Worm (Caenorhabditis elegans) whole organism, L4 larva: ENCODE measurements around the gene C36A4.4.
"Not testable (repeated sequence)": the region's sequence is repeated elsewhere in the genome, so short reads cannot be mapped to it uniquely, and the experiment has no call there.

Experiments used
- D1046.2 ChIP-seq: fragments of 200-800 bp; sonication (Bioruptor generic); IDR thresholded peaks from 2 replicates; pipeline ENCODE4 v1.3.6; 2022; ENCODE audit warnings: missing genetic modification characterization, missing compliant biosample characterization
- F44E2.7 ChIP-seq: fragments of 200-800 bp; sonication (Bioruptor generic); IDR thresholded peaks from 2 replicates; pipeline ENCODE4 v2.1.2; 2022; ENCODE audit warnings: missing genetic modification characterization, missing compliant biosample characterization
- T20F7.1 ChIP-seq: fragments of 200-800 bp; sonication (Bioruptor generic); optimal IDR thresholded peaks from 2 replicates; lab custom pipeline; 2018; ENCODE audit warnings: mild to moderate bottlenecking, missing genetic modification characterization, missing compliant biosample characterization
- T26A8.4 ChIP-seq: fragments of 200-800 bp; sonication (Bioruptor generic); IDR thresholded peaks from 2 replicates; pipeline ENCODE4 v1.3.6; 2022; ENCODE audit warnings: missing genetic modification characterization, missing compliant biosample characterization
- Y48G9A.11 ChIP-seq: fragments of 200-800 bp; sonication (Bioruptor generic); IDR thresholded peaks from 2 replicates; pipeline ENCODE4 v1.3.6; 2022; ENCODE audit warnings: missing genetic modification reagents, missing genetic modification characterization, missing compliant biosample characterization
- ZK337.2 ChIP-seq: fragments of 200-800 bp; sonication (Bioruptor generic); IDR thresholded peaks from 2 replicates; pipeline ENCODE4 v1.3.6; 2022; ENCODE audit warnings: missing genetic modification reagents, missing genetic modification characterization, missing compliant biosample characterization
- ceh-20 ChIP-seq: fragments of 200-800 bp; sonication (Bioruptor generic); IDR thresholded peaks from 2 replicates; pipeline ENCODE4 v1.3.6; 2022; ENCODE audit warnings: missing genetic modification reagents, missing genetic modification characterization, missing compliant biosample characterization
- ceh-28 ChIP-seq: fragments of 150-350 bp; optimal IDR thresholded peaks from 2 replicates; lab custom pipeline; 2014; ENCODE audit warnings: missing biosample characterization, missing genetic modification reagents, missing genetic modification characterization
- ceh-44 ChIP-seq: fragments of 200-800 bp; sonication (Bioruptor generic); IDR thresholded peaks from 2 replicates; pipeline ENCODE4 v1.3.6; 2022; ENCODE audit warnings: missing genetic modification reagents, missing genetic modification characterization, missing compliant biosample characterization
- ctbp-1 ChIP-seq: fragments of 200-800 bp; sonication (Bioruptor generic); IDR thresholded peaks from 2 replicates; pipeline ENCODE4 v1.3.6; 2022; ENCODE audit warnings: missing genetic modification reagents, missing genetic modification characterization, missing compliant biosample characterization
- daf-16 ChIP-seq, 3 experiments: sonication (generic microtip); optimal IDR thresholded peaks; 2 replicates each; lab custom pipeline; 2016 to 2017; ENCODE audit warnings: missing genetic modification characterization in 3 of 3, missing genetic modification reagents in 3 of 3, mild to moderate bottlenecking in 2 of 3, missing compliant biosample characterization in 2 of 3, missing biosample characterization in 1 of 3, moderate library complexity in 1 of 3
- daf-19 ChIP-seq: fragments of 200-800 bp; sonication (Bioruptor generic); conservative IDR thresholded peaks from 2 replicates; pipeline ENCODE4 v1.3.6; 2022; ENCODE audit warnings: missing genetic modification characterization, missing compliant biosample characterization
- dmd-6 ChIP-seq: fragments of 200-800 bp; sonication (Bioruptor generic); IDR thresholded peaks from 2 replicates; pipeline ENCODE4 v1.3.6; 2022; ENCODE audit warnings: missing genetic modification reagents, missing genetic modification characterization, missing compliant biosample characterization
- dmd-9 ChIP-seq: fragments of 200-800 bp; sonication (Bioruptor generic); IDR thresholded peaks from 2 replicates; pipeline ENCODE4 v1.3.6; 2022; ENCODE audit warnings: missing genetic modification reagents, missing genetic modification characterization, missing compliant biosample characterization
- dpl-1 ChIP-seq: fragments of 150-350 bp; optimal IDR thresholded peaks from 2 replicates; lab custom pipeline; 2014; ENCODE audit warnings: missing biosample characterization, missing genetic modification reagents, missing genetic modification characterization
- dve-1 ChIP-seq: sonication (generic microtip); optimal IDR thresholded peaks from 2 replicates; lab custom pipeline; 2017; ENCODE audit warnings: antibody characterized with exemption, mild to moderate bottlenecking, missing genetic modification characterization, missing compliant biosample characterization; ENCODE audit not compliant: insufficient read depth
- egl-43 ChIP-seq: fragments of 200-800 bp; sonication (Bioruptor generic); IDR thresholded peaks from 2 replicates; pipeline ENCODE4 v1.3.6; 2022; ENCODE audit warnings: missing genetic modification reagents, missing genetic modification characterization, missing compliant biosample characterization
- hif-1 ChIP-seq, 2 experiments: sonication (generic microtip); optimal IDR thresholded peaks; 2 replicates each; lab custom pipeline; 2016 to 2017; ENCODE audit warnings: missing compliant biosample characterization in 2 of 2, missing genetic modification characterization in 2 of 2, missing genetic modification reagents in 2 of 2, missing genotype in 2 of 2, mild to moderate bottlenecking in 1 of 2
- hlh-11 ChIP-seq: fragments of 200-800 bp; sonication (Bioruptor generic); optimal IDR thresholded peaks from 2 replicates; lab custom pipeline; 2018; ENCODE audit warnings: mild to moderate bottlenecking, missing genetic modification characterization, missing compliant biosample characterization
- hmg-1.1 ChIP-seq: fragments of 200-800 bp; sonication (Bioruptor generic); IDR thresholded peaks from 2 replicates; pipeline ENCODE4 v1.3.6; 2022; ENCODE audit warnings: missing genetic modification reagents, missing genetic modification characterization, missing compliant biosample characterization
- lim-7 ChIP-seq: fragments of 200-800 bp; sonication (Bioruptor generic); IDR thresholded peaks from 2 replicates; pipeline ENCODE4 v1.3.6; 2022; ENCODE audit warnings: missing genetic modification characterization, missing compliant biosample characterization
- lin-15B ChIP-seq: fragments of 150-350 bp; sonication (generic microtip); optimal IDR thresholded peaks from 3 replicates; lab custom pipeline; 2014; ENCODE audit warnings: missing biosample characterization, missing genetic modification characterization
- lin-29 ChIP-seq: fragments of 200-800 bp; sonication (Bioruptor generic); IDR thresholded peaks from 2 replicates; pipeline ENCODE4 v1.3.6; 2022; ENCODE audit warnings: missing genetic modification reagents, missing genetic modification characterization, missing compliant biosample characterization
- lin-38 ChIP-seq: fragments of 200-800 bp; sonication (Bioruptor generic); IDR thresholded peaks from 2 replicates; pipeline ENCODE4 v1.3.6; 2022; ENCODE audit warnings: missing genetic modification reagents, missing genetic modification characterization, missing compliant biosample characterization
- lsy-2 ChIP-seq, 2 experiments: fragments of 150-350 bp in 1 of 2; sonication (generic microtip) in 1 of 2; optimal IDR thresholded peaks; 2 replicates each; lab custom pipeline; 2014 to 2017; ENCODE audit warnings: missing biosample characterization in 2 of 2, missing genetic modification characterization in 2 of 2
- madf-5 ChIP-seq, 2 experiments: fragments of 200-800 bp; sonication (Bioruptor generic); IDR thresholded peaks; 2 replicates each; pipeline ENCODE4 v1.3.6; 2022; ENCODE audit warnings: missing compliant biosample characterization in 2 of 2, missing genetic modification characterization in 2 of 2
- madf-9 ChIP-seq: fragments of 200-800 bp; sonication (Bioruptor generic); conservative IDR thresholded peaks from 2 replicates; pipeline ENCODE4 v1.3.6; 2022; ENCODE audit warnings: missing genetic modification reagents, missing genetic modification characterization, missing compliant biosample characterization
- mdl-1 ChIP-seq, 2 experiments: fragments of 150-350 bp in 1 of 2; sonication (generic microtip) in 1 of 2; optimal IDR thresholded peaks; 2 replicates each; lab custom pipeline; 2014 to 2017; ENCODE audit warnings: missing biosample characterization in 2 of 2, missing genetic modification characterization in 2 of 2
- mdt-29 ChIP-seq: fragments of 200-800 bp; sonication (Bioruptor generic); IDR thresholded peaks from 2 replicates; pipeline ENCODE4 v1.3.6; 2022; ENCODE audit warnings: missing genetic modification reagents, missing genetic modification characterization, missing compliant biosample characterization
- mes-2 ChIP-seq: sonication (generic microtip); optimal IDR thresholded peaks from 2 replicates; lab custom pipeline; 2016; ENCODE audit warnings: missing genotype, mild to moderate bottlenecking, missing genetic modification characterization, missing compliant biosample characterization; ENCODE audit not compliant: poor library complexity, severe bottlenecking
- mxl-2 ChIP-seq: fragments of 200-800 bp; sonication (Bioruptor generic); conservative IDR thresholded peaks from 2 replicates; pipeline ENCODE4 v1.3.6; 2022; ENCODE audit warnings: missing genetic modification reagents, missing genetic modification characterization, missing compliant biosample characterization
- nhr-10 ChIP-seq: fragments of 150-350 bp; optimal IDR thresholded peaks from 2 replicates; lab custom pipeline; 2014; ENCODE audit warnings: missing biosample characterization, missing genetic modification characterization
- nhr-28 ChIP-seq: fragments of 150-350 bp; optimal IDR thresholded peaks from 2 replicates; lab custom pipeline; 2014; ENCODE audit warnings: missing biosample characterization, missing genetic modification characterization
- nhr-42 ChIP-seq: fragments of 200-800 bp; sonication (Bioruptor generic); IDR thresholded peaks from 2 replicates; pipeline ENCODE4 v1.3.6; 2022; ENCODE audit warnings: missing genetic modification characterization, missing compliant biosample characterization
- pha-4 ChIP-seq, 2 experiments: fragments of 150-350 bp in 1 of 2; fragments of 200-800 bp in 1 of 2; sonication (Bioruptor generic) in 1 of 2; IDR thresholded peaks in 1 of 2; optimal IDR thresholded peaks in 1 of 2; 2 replicates each; pipeline versions ENCODE4 v1.3.6 to Lab custom; 2014 to 2022; ENCODE audit warnings: missing genetic modification characterization in 2 of 2, missing genetic modification reagents in 2 of 2, missing biosample characterization in 1 of 2, missing compliant biosample characterization in 1 of 2
- php-3 ChIP-seq: fragments of 200-800 bp; sonication (Bioruptor generic); IDR thresholded peaks from 2 replicates; pipeline ENCODE4 v1.3.6; 2022; ENCODE audit warnings: missing genetic modification reagents, missing genetic modification characterization, missing compliant biosample characterization
- rbr-2 ChIP-seq: sonication (generic microtip); optimal IDR thresholded peaks from 2 replicates; lab custom pipeline; 2016; ENCODE audit warnings: missing genotype, missing genetic modification characterization, missing compliant biosample characterization
- saeg-2 ChIP-seq: fragments of 200-800 bp; sonication (Bioruptor generic); IDR thresholded peaks from 2 replicates; pipeline ENCODE4 v1.3.6; 2022; ENCODE audit warnings: missing genetic modification reagents, missing genetic modification characterization, missing compliant biosample characterization
- snpc-1.2 ChIP-seq: fragments of 200-800 bp; sonication (Bioruptor generic); IDR thresholded peaks from 2 replicates; pipeline ENCODE4 v1.3.6; 2022; ENCODE audit warnings: missing genetic modification reagents, missing genetic modification characterization, missing compliant biosample characterization
- tag-97 ChIP-seq: fragments of 200-800 bp; sonication (Bioruptor generic); IDR thresholded peaks from 2 replicates; pipeline ENCODE4 v1.3.6; 2022; ENCODE audit warnings: missing genetic modification characterization, missing compliant biosample characterization
- tra-1 ChIP-seq: fragments of 200-800 bp; sonication (Bioruptor generic); IDR thresholded peaks from 2 replicates; pipeline ENCODE4 v1.3.6; 2022; ENCODE audit warnings: missing genetic modification reagents, missing genetic modification characterization, missing compliant biosample characterization
- vab-7 ChIP-seq: fragments of 200-800 bp; sonication (Bioruptor generic); IDR thresholded peaks from 2 replicates; pipeline ENCODE4 v1.3.6; 2022; ENCODE audit warnings: missing genetic modification reagents, missing genetic modification characterization, missing compliant biosample characterization
- zfp-3 ChIP-seq: fragments of 200-800 bp; sonication (Bioruptor generic); conservative IDR thresholded peaks from 2 replicates; pipeline ENCODE4 v1.3.6; 2022; ENCODE audit warnings: missing genetic modification reagents, missing genetic modification characterization, missing compliant biosample characterization

Gene C36A4.4

ce11 chrIII:3862918-3863385 lies 19.5 kb upstream of the C36A4.4 start, which contains the start of gene brc-1 (continued):
- no peak for TF ChIP-seq nhr-10
- TF ChIP-seq daf-19 (GFP tag; lab: Robert Waterston, UW): no peak
- no peak for TF ChIP-seq F44E2.7 (GFP tag; lab: Robert Waterston, UW)
- peak; percentile 51 to 84 for TF ChIP-seq mdl-1 (tag; optimal IDR thresholded peaks at IDR 0.05; lab: Kevin White, UChicago)
- TF ChIP-seq lim-7 (GFP tag; lab: Robert Waterston, UW): peak; percentile 57; the same call in 1 of the 2 replicates
- TF ChIP-seq snpc-1.2 (GFP tag; lab: Robert Waterston, UW): no peak
- TF ChIP-seq lin-15B: peak; percentile 66
- TF ChIP-seq ceh-28 (tag; lab: Kevin White, UChicago): no peak

DNA sequence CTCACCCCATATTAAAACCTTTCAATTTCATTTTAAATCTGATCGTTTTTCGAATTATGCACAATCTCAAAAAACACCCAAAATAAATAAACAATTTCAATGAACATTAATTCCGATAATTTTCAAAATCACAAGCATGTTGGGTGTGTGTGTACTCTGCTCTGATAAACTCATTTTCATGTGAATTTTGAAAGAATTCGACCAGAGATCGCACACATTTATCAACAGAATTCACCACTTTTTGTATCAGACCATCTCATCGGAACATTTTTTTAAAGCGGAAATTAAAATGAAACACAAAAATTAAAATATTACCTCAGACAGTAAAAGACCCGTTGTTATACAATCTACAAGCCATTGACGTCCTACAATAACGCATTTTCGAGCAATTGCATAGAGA lies 14.6 kb upstream of the C36A4.4 start:
- TF ChIP-seq daf-16 (GFP tag; optimal IDR thresholded peaks at IDR 0.05; lab: Kevin White, UChicago): not testable (repeated sequence)
- TF ChIP-seq daf-16 (tag; optimal IDR thresholded peaks at IDR 0.05; lab: Kevin White, UChicago) (peak; percentile 91), dve-1 (tag; lab: Kevin White, UChicago) (peak; percentile 46), hlh-11 (tag; lab: Kevin White, UChicago) (peak; percentile 40), php-3 (GFP tag; lab: Robert Waterston, UW) (0 out of 2 replicates have a peak, but pooled peaks have one; percentile 30), nhr-28 (peak; percentile 8), lsy-2 (tag; optimal IDR thresholded peaks at IDR 0.05; lab: Kevin White, UChicago) (peak in 1 of 2 experiments; percentile 30), mxl-2 (0 out of 2 replicates have a peak, but pooled peaks have one; percentile 22), dmd-6 (GFP tag; lab: Robert Waterston, UW) (peak; percentile 69)

ce11 chrIII:3857007-3857406 lies 13.6 kb upstream of the C36A4.4 start:
- TF ChIP-seq ceh-20 (peak; percentile 86), mes-2 (peak; percentile 20), nhr-42 (GFP tag; lab: Robert Waterston, UW) (peak; percentile 90; the same call in 1 of the 2 replicates), ceh-44 (GFP tag; lab: Robert Waterston, UW) (peak; percentile 73; the same call in 1 of the 2 replicates), hif-1 (tag; optimal IDR thresholded peaks at IDR 0.05; lab: Kevin White, UChicago) (peak in 1 of 2 experiments; percentile 21), dmd-9 (GFP tag; lab: Robert Waterston, UW) (peak; percentile 98), ctbp-1 (GFP tag; lab: Robert Waterston, UW) (peak; percentile 82), lsy-2 (tag; optimal IDR thresholded peaks at IDR 0.05; lab: Kevin White, UChicago) (peak; percentile 67 to 94), mdt-29 (GFP tag; lab: Robert Waterston, UW) (peak; percentile 87), tra-1 (peak; percentile 88), ZK337.2 (peak; percentile 94), lin-38 (GFP tag; lab: Robert Waterston, UW) (peak; percentile 91), T26A8.4 (GFP tag; lab: Robert Waterston, UW) (peak; percentile 85), lin-29 (GFP tag; lab: Robert Waterston, UW) (peak; percentile 72), hmg-1.1 (GFP tag; lab: Robert Waterston, UW) (peak; percentile 88), D1046.2 (GFP tag; lab: Robert Waterston, UW) (peak; percentile 92), pha-4 (GFP tag; IDR thresholded peaks at IDR 0.05; lab: Robert Waterston, UW) (peak; percentile 68), vab-7 (peak; percentile 85), madf-9 (GFP tag; lab: Robert Waterston, UW) (peak; percentile 80), dpl-1 (peak; percentile 7), dmd-6 (GFP tag; lab: Robert Waterston, UW) (peak; percentile 92), php-3 (GFP tag; lab: Robert Waterston, UW) (0 out of 2 replicates have a peak, but pooled peaks have one; percentile 45), mxl-2 (0 out of 2 replicates have a peak, but pooled peaks have one; percentile 15), Y48G9A.11 (GFP tag; lab: Robert Waterston, UW) (peak; percentile 60; the same call in 1 of the 2 replicates), T20F7.1 (GFP tag; lab: Kevin White, UChicago) (peak; percentile 69), zfp-3 (GFP tag; lab: Robert Waterston, UW) (peak; percentile 95), tag-97 (GFP tag; lab: Robert Waterston, UW) (0 out of 2 replicates have a peak, but pooled peaks have one; percentile 38), egl-43 (0 out of 2 replicates have a peak, but pooled peaks have one; percentile 38), saeg-2 (GFP tag; lab: Robert Waterston, UW) (0 out of 2 replicates have a peak, but pooled peaks have one; percentile 23), madf-5 (GFP tag; IDR thresholded peaks at IDR 0.05; lab: Robert Waterston, UW) (peak in 1 of 2 experiments; percentile 67; a peak in 1 of 4 replicates), hlh-11 (tag; lab: Kevin White, UChicago) (peak; percentile 33), rbr-2 (tag; lab: Kevin White, UChicago) (peak; percentile 50)
- not testable (repeated sequence) for TF ChIP-seq pha-4 (tag; optimal IDR thresholded peaks at IDR 0.05; lab: Kevin White, UChicago)
